Fruit fly (Drosophila melanogaster) whole organism, adult: ENCODE results near the gene CG5151.

Source experiments
- CG14711 ChIP-seq: fragments of 200-800 bp; sonication (Bioruptor generic); optimal IDR thresholded peaks from 2 replicates; lab custom pipeline; 2018; ENCODE audit warnings: missing biosample characterization, mild to moderate bottlenecking, missing genetic modification characterization, moderate library complexity
- CG33017 ChIP-seq: fragments of 200-800 bp; sonication (Bioruptor generic); optimal IDR thresholded peaks from 2 replicates; lab custom pipeline; 2018; ENCODE audit warnings: missing biosample characterization, mild to moderate bottlenecking, missing genetic modification characterization, moderate library complexity
- Clk ChIP-seq: fragments of 200-800 bp; sonication (Bioruptor generic); optimal IDR thresholded peaks from 2 replicates; lab custom pipeline; 2017; ENCODE audit warnings: missing biosample characterization, missing genetic modification characterization
- Crg-1 ChIP-seq: fragments of 200-800 bp; sonication (Bioruptor generic); optimal IDR thresholded peaks from 2 replicates; lab custom pipeline; 2016; ENCODE audit warnings: missing biosample characterization, missing genetic modification characterization
- Hr96 ChIP-seq: fragments of 200-800 bp; sonication (Bioruptor generic); optimal IDR thresholded peaks from 2 replicates; lab custom pipeline; 2016; ENCODE audit warnings: missing biosample characterization, missing genetic modification characterization
- Mnt ChIP-seq: fragments of 200-800 bp; sonication (Bioruptor generic); optimal IDR thresholded peaks from 2 replicates; lab custom pipeline; 2016; ENCODE audit warnings: missing biosample characterization, mild to moderate bottlenecking, missing genetic modification characterization
- bab1 ChIP-seq: fragments of 200-800 bp; sonication (Bioruptor generic); optimal IDR thresholded peaks from 3 replicates; lab custom pipeline; 2019; ENCODE audit warnings: missing biosample characterization, mild to moderate bottlenecking, missing genetic modification characterization, moderate library complexity
- cic ChIP-seq: fragments of 200-800 bp; sonication (Bioruptor generic); optimal IDR thresholded peaks from 2 replicates; lab custom pipeline; 2017; ENCODE audit warnings: missing biosample characterization, mild to moderate bottlenecking, missing genetic modification characterization, moderate library complexity
- kay ChIP-seq: fragments of 200-800 bp; sonication (Bioruptor generic); peaks from one replicate; lab custom pipeline; 2016; ENCODE audit warnings: missing biosample characterization, missing genetic modification characterization, borderline replicate concordance
- ovo ChIP-seq: fragments of 200-800 bp; sonication (Bioruptor generic); optimal IDR thresholded peaks from 2 replicates; lab custom pipeline; 2016; ENCODE audit warnings: missing biosample characterization, missing genetic modification characterization
- pad ChIP-seq: fragments of 200-800 bp; sonication (Bioruptor generic); optimal IDR thresholded peaks from 3 replicates; lab custom pipeline; 2017; ENCODE audit warnings: missing biosample characterization, missing genetic modification characterization, mild to moderate bottlenecking, moderate library complexity, missing genetic modification reagents
- tj ChIP-seq: fragments of 200-800 bp; sonication (Bioruptor generic); optimal IDR thresholded peaks from 3 replicates; lab custom pipeline; 2017; ENCODE audit warnings: missing biosample characterization, mild to moderate bottlenecking, missing genetic modification characterization, moderate library complexity

DNA sequence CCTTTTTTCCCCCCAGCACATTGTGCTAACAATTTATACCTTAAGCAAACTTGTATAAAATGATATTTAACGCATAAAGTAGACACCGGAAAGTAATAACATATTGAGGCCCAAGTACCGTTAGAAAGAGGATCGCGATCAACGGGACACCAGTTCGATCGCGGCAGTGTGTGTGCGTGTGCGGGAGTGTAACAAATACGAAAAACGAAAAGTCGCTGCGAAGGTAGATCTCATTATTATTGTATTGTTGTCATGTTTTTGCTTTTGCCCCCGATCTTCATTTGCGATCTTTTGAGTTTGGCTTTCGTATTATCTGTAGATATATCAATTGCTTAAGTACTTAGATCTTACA lies 32.5 kb downstream of the CG5151 start:
- no peak for TF ChIP-seq Clk
- TF ChIP-seq cic, result no peak
- TF ChIP-seq Mnt, result no peak
- TF ChIP-seq pad, result no peak
- TF ChIP-seq ovo (GFP tag; lab: Kevin White, UChicago), result no peak
- no peak for TF ChIP-seq kay (GFP tag; lab: Kevin White, UChicago)
- no peak for TF ChIP-seq CG33017 (tag; lab: Kevin White, UChicago)
- TF ChIP-seq Hr96 (GFP tag; lab: Kevin White, UChicago), result no peak
- TF ChIP-seq tj (GFP tag; lab: Kevin White, UChicago), result no peak
- TF ChIP-seq bab1 (GFP tag; lab: Kevin White, UChicago), result no peak
- no peak for TF ChIP-seq Crg-1 (GFP tag; lab: Kevin White, UChicago)
- no peak for TF ChIP-seq CG14711 (tag; lab: Kevin White, UChicago)
